Worm (Caenorhabditis elegans) whole organism, L4 larva: ENCODE results near the gene ham-1.

Experiments used
- fkh-10 ChIP-seq: fragments of 150-350 bp; optimal IDR thresholded peaks from 2 replicates; lab custom pipeline; 2014; ENCODE audit warnings: missing biosample characterization, missing genetic modification reagents, missing genetic modification characterization
- snpc-4 ChIP-seq: fragments of 150-350 bp; optimal IDR thresholded peaks from 2 replicates; lab custom pipeline; 2014; ENCODE audit warnings: missing biosample characterization, missing genetic modification characterization
- zip-11 ChIP-seq: fragments of 200-800 bp; sonication (Bioruptor generic); IDR thresholded peaks from 2 replicates; pipeline ENCODE4 v1.3.6; 2022; ENCODE audit warnings: missing genetic modification characterization, missing compliant biosample characterization

DNA sequence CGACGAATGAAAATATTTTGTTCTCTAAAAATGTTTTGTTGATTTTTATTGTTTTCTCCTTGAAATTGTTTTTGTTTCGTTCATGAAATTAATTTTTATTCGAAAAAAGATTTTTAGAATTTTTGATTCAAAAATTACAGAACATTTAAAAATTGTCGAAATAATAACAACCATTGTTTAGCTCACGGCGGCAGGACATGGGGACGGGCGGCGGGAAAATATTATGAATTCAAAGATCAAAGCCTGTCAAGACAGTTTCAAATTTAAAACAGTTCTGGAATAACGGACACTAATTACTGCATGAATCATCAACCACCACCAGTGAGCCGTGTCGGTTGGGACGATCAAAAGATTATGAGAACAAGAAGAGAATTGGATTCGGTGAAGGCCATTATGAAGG, 18.6 kb downstream of the ham-1 start, which contains the start of gene snb-7:
- TF ChIP-seq fkh-10 (GFP tag; lab: Kevin White, UChicago) (no peak), zip-11 (no peak), snpc-4 (no peak)
